Fruit fly (Drosophila melanogaster) whole organism, embryonic: Measurements from ENCODE around the gene Atat.

Experiments used
- Ada2b ChIP-seq: fragments of 200-800 bp; sonication (Bioruptor generic); IDR thresholded peaks from 2 replicates; pipeline ENCODE4 v1.3.6; 2022; ENCODE audit warnings: missing biosample characterization, missing genetic modification characterization
- Atf3 ChIP-seq: fragments of 200-800 bp; sonication (Bioruptor generic); optimal IDR thresholded peaks from 3 replicates; lab custom pipeline; 2016; ENCODE audit warnings: missing biosample characterization, missing genetic modification characterization
- CG10147 ChIP-seq: fragments of 200-800 bp; sonication (Bioruptor generic); optimal IDR thresholded peaks from 2 replicates; lab custom pipeline; 2019; ENCODE audit warnings: missing biosample characterization, mild to moderate bottlenecking, missing genetic modification characterization, moderate library complexity
- CG10654 ChIP-seq: fragments of 200-800 bp; sonication (Bioruptor generic); optimal IDR thresholded peaks from 2 replicates; lab custom pipeline; 2016; ENCODE audit warnings: missing biosample characterization, missing genetic modification characterization
- CG11398 ChIP-seq: fragments of 200-800 bp; sonication (Bioruptor generic); optimal IDR thresholded peaks from 2 replicates; lab custom pipeline; 2016; ENCODE audit warnings: missing biosample characterization, missing genetic modification characterization
- CG11695 ChIP-seq: fragments of 200-800 bp; sonication (Bioruptor generic); IDR thresholded peaks from 3 replicates; pipeline ENCODE4 v1.3.6; 2022; ENCODE audit warnings: missing biosample characterization, missing genetic modification characterization
- CG12659 ChIP-seq: fragments of 200-800 bp; sonication (Bioruptor generic); optimal IDR thresholded peaks from 3 replicates; lab custom pipeline; 2017; ENCODE audit warnings: mild to moderate bottlenecking, missing biosample characterization, missing genetic modification reagents, missing genetic modification characterization
- CG12942 ChIP-seq: fragments of 200-800 bp; sonication (Bioruptor generic); optimal IDR thresholded peaks from 3 replicates; lab custom pipeline; 2016; ENCODE audit warnings: missing biosample characterization, missing genetic modification characterization
- CG13123 ChIP-seq: fragments of 200-800 bp; sonication (Bioruptor generic); optimal IDR thresholded peaks from 2 replicates; lab custom pipeline; 2016; ENCODE audit warnings: missing biosample characterization, missing genetic modification characterization
- CG17385 ChIP-seq: fragments of 200-800 bp; sonication (Bioruptor generic); optimal IDR thresholded peaks from 3 replicates; lab custom pipeline; 2018; ENCODE audit warnings: missing biosample characterization, mild to moderate bottlenecking, missing genetic modification characterization
- CG2889 ChIP-seq: fragments of 200-800 bp; sonication (Bioruptor generic); IDR thresholded peaks from 3 replicates; pipeline ENCODE4 v1.3.6; 2022; ENCODE audit warnings: missing biosample characterization, missing genetic modification characterization
- CG31388 ChIP-seq: fragments of 200-800 bp; sonication (Bioruptor generic); optimal IDR thresholded peaks from 2 replicates; lab custom pipeline; 2016; ENCODE audit warnings: missing biosample characterization, missing genetic modification characterization
- CG34376 ChIP-seq: fragments of 200-800 bp; sonication (Bioruptor generic); optimal IDR thresholded peaks from 2 replicates; lab custom pipeline; 2018; ENCODE audit warnings: missing biosample characterization, mild to moderate bottlenecking, missing genetic modification characterization
- CG43689 ChIP-seq: fragments of 200-800 bp; sonication (Bioruptor generic); IDR thresholded peaks from 2 replicates; pipeline ENCODE4 v1.3.6; 2022; ENCODE audit warnings: missing biosample characterization, missing genetic modification characterization
- CG6654 ChIP-seq: fragments of 200-800 bp; sonication (Bioruptor generic); optimal IDR thresholded peaks from 2 replicates; lab custom pipeline; 2017; ENCODE audit warnings: missing biosample characterization, mild to moderate bottlenecking, missing genetic modification characterization
- CG8089 ChIP-seq: fragments of 200-800 bp; sonication (Bioruptor generic); optimal IDR thresholded peaks from 3 replicates; lab custom pipeline; 2016; ENCODE audit warnings: missing biosample characterization, missing genetic modification characterization
- CG8290 ChIP-seq, 3 experiments: fragments of 200-800 bp; sonication (Bioruptor generic); optimal IDR thresholded peaks; 2 replicates each; lab custom pipeline; 2016 to 2019; ENCODE audit warnings: missing biosample characterization in 3 of 3, missing genetic modification characterization in 3 of 3, mild to moderate bottlenecking in 2 of 3, moderate library complexity in 1 of 3
- CG8924 ChIP-seq: fragments of 200-800 bp; optimal IDR thresholded peaks from 3 replicates; lab custom pipeline; 2019; ENCODE audit warnings: missing biosample characterization, mild to moderate bottlenecking, missing genetic modification characterization, moderate library complexity
- CG9797 ChIP-seq: fragments of 200-800 bp; sonication (Bioruptor generic); optimal IDR thresholded peaks from 3 replicates; lab custom pipeline; 2018; ENCODE audit warnings: missing biosample characterization, mild to moderate bottlenecking, missing genetic modification characterization
- CG9817 ChIP-seq: fragments of 200-800 bp; sonication (Bioruptor generic); optimal IDR thresholded peaks from 2 replicates; lab custom pipeline; 2018; ENCODE audit warnings: missing biosample characterization, mild to moderate bottlenecking, missing genetic modification characterization, moderate library complexity
- Dbx ChIP-seq: fragments of 200-800 bp; sonication (Bioruptor generic); IDR thresholded peaks from 3 replicates; pipeline ENCODE4 v1.3.6; 2022; ENCODE audit warnings: missing biosample characterization, missing genetic modification characterization
- ERR ChIP-seq: fragments of 200-800 bp; sonication (Bioruptor generic); optimal IDR thresholded peaks from 2 replicates; lab custom pipeline; 2016; ENCODE audit warnings: missing biosample characterization, missing genetic modification characterization
- HHEX ChIP-seq: fragments of 200-800 bp; sonication (Bioruptor generic); optimal IDR thresholded peaks from 3 replicates; lab custom pipeline; 2017; ENCODE audit warnings: missing biosample characterization, mild to moderate bottlenecking, missing genetic modification characterization, missing genetic modification reagents
- Hmr ChIP-seq: fragments of 200-800 bp; sonication (Bioruptor generic); optimal IDR thresholded peaks from 3 replicates; lab custom pipeline; 2017; ENCODE audit warnings: mild to moderate bottlenecking, missing biosample characterization, missing genetic modification reagents, missing genetic modification characterization
- Hr78 ChIP-seq, 2 experiments: fragments of 200-800 bp in 1 of 2; fragments of >200 bp in 1 of 2; sonication (Bioruptor generic) in 1 of 2; optimal IDR thresholded peaks; 2 replicates each; lab custom pipeline; 2017 to 2019; ENCODE audit warnings: missing biosample characterization in 2 of 2, missing genetic modification characterization in 2 of 2, mild to moderate bottlenecking in 1 of 2, moderate library complexity in 1 of 2
- Lhr ChIP-seq: fragments of 200-800 bp; sonication (Bioruptor generic); optimal IDR thresholded peaks from 3 replicates; lab custom pipeline; 2017; ENCODE audit warnings: mild to moderate bottlenecking, missing biosample characterization, missing genetic modification reagents, missing genetic modification characterization
- Meics ChIP-seq: fragments of 200-800 bp; sonication (Bioruptor generic); optimal IDR thresholded peaks from 2 replicates; lab custom pipeline; 2017; ENCODE audit warnings: missing biosample characterization, mild to moderate bottlenecking, missing genetic modification characterization
- NFAT ChIP-seq: fragments of 200-800 bp; sonication (Bioruptor generic); IDR thresholded peaks from 2 replicates; pipeline ENCODE4 v1.3.6; 2022; ENCODE audit warnings: missing biosample characterization, missing genetic modification characterization
- Neu2 ChIP-seq: fragments of 200-800 bp; sonication (Bioruptor generic); optimal IDR thresholded peaks from 3 replicates; lab custom pipeline; 2016; ENCODE audit warnings: missing biosample characterization, missing genetic modification characterization, borderline replicate concordance
- Nf-YB ChIP-seq: fragments of 200-800 bp; sonication (Bioruptor generic); optimal IDR thresholded peaks from 3 replicates; lab custom pipeline; 2019; ENCODE audit warnings: missing biosample characterization, mild to moderate bottlenecking, missing genetic modification characterization, moderate library complexity
- Nf-YC ChIP-seq: fragments of 200-800 bp; optimal IDR thresholded peaks from 3 replicates; lab custom pipeline; 2019; ENCODE audit warnings: missing biosample characterization, mild to moderate bottlenecking, missing genetic modification characterization, moderate library complexity
- Ssrp ChIP-seq: fragments of 200-800 bp; sonication (Bioruptor generic); optimal IDR thresholded peaks from 2 replicates; lab custom pipeline; 2018; ENCODE audit warnings: missing biosample characterization, mild to moderate bottlenecking, missing genetic modification characterization, moderate library complexity
- Usf ChIP-seq: fragments of 200-800 bp; sonication (Bioruptor generic); optimal IDR thresholded peaks from 2 replicates; lab custom pipeline; 2017; ENCODE audit warnings: missing genotype, missing biosample characterization, missing genetic modification characterization
- al ChIP-seq: fragments of 200-800 bp; sonication (Bioruptor generic); IDR thresholded peaks from 2 replicates; pipeline ENCODE4 v1.3.6; 2022; ENCODE audit warnings: missing biosample characterization, missing genetic modification characterization
- bowl ChIP-seq: fragments of 200-800 bp; sonication (Bioruptor generic); IDR thresholded peaks from 2 replicates; pipeline ENCODE4 v1.3.6; 2022; ENCODE audit warnings: missing biosample characterization, missing genetic modification characterization
- cato ChIP-seq: fragments of 200-800 bp; sonication (Bioruptor generic); optimal IDR thresholded peaks from 2 replicates; lab custom pipeline; 2016; ENCODE audit warnings: missing biosample characterization, missing genetic modification characterization, borderline replicate concordance
- caup ChIP-seq: fragments of 200-800 bp; sonication (Bioruptor generic); optimal IDR thresholded peaks from 3 replicates; lab custom pipeline; 2017; ENCODE audit warnings: missing biosample characterization, mild to moderate bottlenecking, missing genetic modification characterization, moderate library complexity; ENCODE audit not compliant: severe bottlenecking
- dpn ChIP-seq, 2 experiments: fragments of 200-800 bp; sonication (Bioruptor generic); optimal IDR thresholded peaks; 3 replicates each; lab custom pipeline; 2016; ENCODE audit warnings: missing biosample characterization in 2 of 2, missing genetic modification characterization in 2 of 2
- esg ChIP-seq: fragments of 200-800 bp; sonication (Bioruptor generic); conservative IDR thresholded peaks from 2 replicates; pipeline ENCODE4 v1.3.6; 2022; ENCODE audit warnings: missing biosample characterization, missing genetic modification characterization
- fd96Cb ChIP-seq: fragments of 200-800 bp; sonication (Bioruptor generic); optimal IDR thresholded peaks from 2 replicates; lab custom pipeline; 2018; ENCODE audit warnings: missing biosample characterization, mild to moderate bottlenecking, missing genetic modification characterization, moderate library complexity
- grau ChIP-seq: fragments of 200-800 bp; optimal IDR thresholded peaks from 3 replicates; lab custom pipeline; 2019; ENCODE audit warnings: missing biosample characterization, mild to moderate bottlenecking, missing genetic modification characterization, moderate library complexity
- gro ChIP-seq: fragments of 200-800 bp; sonication (Bioruptor generic); optimal IDR thresholded peaks from 2 replicates; lab custom pipeline; 2016; ENCODE audit warnings: missing biosample characterization, missing genetic modification characterization
- jing ChIP-seq: fragments of 200-800 bp; sonication (Bioruptor generic); optimal IDR thresholded peaks from 2 replicates; lab custom pipeline; 2018; ENCODE audit warnings: missing biosample characterization, mild to moderate bottlenecking, missing genetic modification characterization
- lbe ChIP-seq: fragments of 200-800 bp; sonication (Bioruptor generic); optimal IDR thresholded peaks from 2 replicates; lab custom pipeline; 2016; ENCODE audit warnings: missing biosample characterization, mild to moderate bottlenecking, missing genetic modification characterization
- lmd ChIP-seq: fragments of 200-800 bp; sonication (Bioruptor generic); IDR thresholded peaks from 2 replicates; pipeline ENCODE4 v1.3.6; 2022; ENCODE audit warnings: missing biosample characterization, missing genetic modification characterization
- mld ChIP-seq: fragments of 200-800 bp; sonication (Bioruptor generic); IDR thresholded peaks from 3 replicates; pipeline ENCODE4 v1.3.6; 2022; ENCODE audit warnings: missing biosample characterization, missing genetic modification characterization; ENCODE audit not compliant: partially characterized antibody
- pnt ChIP-seq: fragments of 200-800 bp; sonication (Bioruptor generic); optimal IDR thresholded peaks from 3 replicates; lab custom pipeline; 2016; ENCODE audit warnings: missing biosample characterization, missing genetic modification characterization
- sens ChIP-seq: fragments of 200-800 bp; sonication (Bioruptor generic); peaks from one replicate; lab custom pipeline; 2016; ENCODE audit warnings: missing biosample characterization, missing genetic modification characterization
- sna ChIP-seq: fragments of 200-800 bp; sonication (Bioruptor generic); IDR thresholded peaks from 2 replicates; pipeline ENCODE4 v1.3.6; 2022; ENCODE audit warnings: missing biosample characterization, missing genetic modification characterization; ENCODE audit not compliant: partially characterized antibody

The Atat gene

dm6 chr3L:9373374-9374004 is 53.1 kb downstream of the Atat start (continued):
- TF ChIP-seq Ada2b (GFP tag; lab: Robert Waterston, UW): peak; percentile 81
- no peak for TF ChIP-seq mld (GFP tag; lab: Robert Waterston, UW)
- no peak for TF ChIP-seq CG6654
- peak; percentile 18 for TF ChIP-seq CG34376
- peak; percentile 48 for TF ChIP-seq esg (GFP tag; lab: Robert Waterston, UW)
- no peak for TF ChIP-seq jing
- no peak for TF ChIP-seq CG13123
- peak; percentile 28 for TF ChIP-seq CG10654 (GFP tag; lab: Kevin White, UChicago)
- no peak for TF ChIP-seq CG11398
- no peak for TF ChIP-seq Neu2 (GFP tag; lab: Kevin White, UChicago)
- peak; percentile 75 for TF ChIP-seq lmd
- TF ChIP-seq CG43689 (GFP tag; lab: Robert Waterston, UW): no peak
- peak; percentile 39 for TF ChIP-seq CG9817 (tag; lab: Kevin White, UChicago)
- no peak for TF ChIP-seq Usf
- TF ChIP-seq CG12942 (GFP tag; lab: Kevin White, UChicago): no peak
- peak; percentile 71 for TF ChIP-seq Meics (GFP tag; lab: Kevin White, UChicago)
- peak; percentile 77 for TF ChIP-seq CG10147 (GFP tag; lab: Kevin White, UChicago)
- TF ChIP-seq fd96Cb (tag; lab: Kevin White, UChicago): peak; percentile 61
- TF ChIP-seq bowl: peak; percentile 45; the same call in 1 of the 2 replicates
- TF ChIP-seq pnt (GFP tag; lab: Kevin White, UChicago): no peak
- no peak for TF ChIP-seq CG9797
- peak; percentile 67; the same call in 1 of the 2 replicates for TF ChIP-seq sna
- TF ChIP-seq gro (GFP tag; lab: Kevin White, UChicago): no peak
- peak; percentile 18 for TF ChIP-seq cato
- peak; percentile 54 for TF ChIP-seq caup
- TF ChIP-seq Ssrp: peak; percentile 54
- no peak for TF ChIP-seq Atf3 (GFP tag; lab: Kevin White, UChicago)
- TF ChIP-seq CG17385 (GFP tag; lab: Kevin White, UChicago): peak; percentile 66
- no peak for TF ChIP-seq Nf-YC
- peak; percentile 89 for TF ChIP-seq CG11695
- TF ChIP-seq Hr78 (GFP tag; optimal IDR thresholded peaks at IDR 0.05; lab: Kevin White, UChicago): peak in 1 of 2 experiments; percentile 43
- peak; percentile 48 for TF ChIP-seq NFAT
- TF ChIP-seq CG8290 (GFP tag; optimal IDR thresholded peaks at IDR 0.05; lab: Kevin White, UChicago): no peak
- TF ChIP-seq CG8290 (tag; optimal IDR thresholded peaks at IDR 0.05; lab: Kevin White, UChicago): peak in 1 of 2 experiments; percentile 57
- peak; percentile 67; the same call in 2 of the 3 replicates for TF ChIP-seq Dbx
- peak; percentile 74 for TF ChIP-seq lbe
- peak; percentile 2 for TF ChIP-seq Lhr (GFP tag; lab: Kevin White, UChicago)
- peak; percentile 30 for TF ChIP-seq Nf-YB (GFP tag; lab: Kevin White, UChicago)
- no peak for TF ChIP-seq al
- peak; percentile 74 for TF ChIP-seq CG12659
- peak; percentile 89 for TF ChIP-seq sens (GFP tag; lab: Kevin White, UChicago)
- peak; percentile 11 for TF ChIP-seq CG8924 (tag; lab: Kevin White, UChicago)
- TF ChIP-seq ERR (GFP tag; lab: Kevin White, UChicago): no peak
- peak; percentile 56 for TF ChIP-seq grau (tag; lab: Kevin White, UChicago)
- no peak for TF ChIP-seq CG2889
- no peak for TF ChIP-seq CG8089 (GFP tag; lab: Kevin White, UChicago)
- TF ChIP-seq HHEX (GFP tag; lab: Kevin White, UChicago): peak; percentile 77
- no peak for TF ChIP-seq CG31388
- TF ChIP-seq Hmr (GFP tag; lab: Kevin White, UChicago): peak; percentile 79
- TF ChIP-seq dpn (GFP tag; optimal IDR thresholded peaks at IDR 0.05; lab: Kevin White, UChicago): peak in 1 of 2 experiments; percentile 43
